Worm (Caenorhabditis elegans): ENCODE data around the gene zipt-9.

DNA sequence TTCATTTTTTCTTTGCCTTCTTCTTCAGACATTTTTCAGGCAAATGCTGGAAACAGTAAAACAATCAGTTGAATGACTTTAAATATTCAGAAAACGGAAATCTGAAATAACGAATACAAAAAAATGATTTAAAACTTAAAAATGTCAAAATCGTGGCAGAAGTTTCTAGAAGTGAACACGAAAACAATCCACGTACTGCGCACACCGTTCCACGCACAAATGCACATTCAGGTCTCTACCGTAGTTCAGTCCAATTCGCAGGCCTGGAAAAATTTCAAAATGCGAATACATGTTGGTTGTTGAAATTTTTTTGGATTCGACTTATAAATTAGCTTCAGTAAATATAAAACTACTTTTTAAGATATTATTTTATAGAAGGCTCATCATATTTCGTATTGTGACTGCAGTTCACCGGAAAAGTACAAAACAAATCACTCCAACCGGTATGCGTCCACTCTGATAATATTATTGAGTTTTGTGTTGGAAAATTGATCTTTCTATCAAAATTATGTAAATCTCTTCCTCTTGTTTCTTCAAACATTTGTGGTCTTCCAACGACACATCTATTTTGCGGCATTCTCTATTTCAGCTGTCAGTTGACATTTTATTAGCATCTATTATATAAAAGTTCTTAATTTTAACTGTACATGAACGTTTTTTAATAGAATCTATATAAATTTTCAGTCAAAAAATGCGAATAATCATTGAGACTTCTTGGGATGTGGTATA is 43.0 kb downstream of the zipt-9 start, which contains the start of the genes mip-2 and F58G11.4:
- TF ChIP-seq ama-1 (optimal IDR thresholded peaks at IDR 0.05), result no peak
- TF ChIP-seq nhr-77 (tag; optimal IDR thresholded peaks at IDR 0.05), result no peak
- no peak for TF ChIP-seq ceh-16 (tag; optimal IDR thresholded peaks at IDR 0.05)
- TF ChIP-seq nhr-11 (tag; optimal IDR thresholded peaks at IDR 0.05), result no peak
- no peak for TF ChIP-seq skn-1 (tag; optimal IDR thresholded peaks at IDR 0.05)
- TF ChIP-seq ztf-11 (tag; optimal IDR thresholded peaks at IDR 0.05), result no peak
